Fruit fly (Drosophila melanogaster) whole organism, adult: ENCODE data around the gene CG31869.

Experiments
- CG11617 ChIP-seq: fragments of 200-800 bp; sonication (Bioruptor generic); optimal IDR thresholded peaks from 2 replicates; lab custom pipeline; 2017; ENCODE audit warnings: mild to moderate bottlenecking, missing biosample characterization, missing genetic modification reagents, missing genetic modification characterization
- CG12768 ChIP-seq: fragments of 200-800 bp; sonication (Bioruptor generic); optimal IDR thresholded peaks from 2 replicates; lab custom pipeline; 2017; ENCODE audit warnings: missing biosample characterization, missing genetic modification characterization, mild to moderate bottlenecking, moderate library complexity, missing genetic modification reagents
- CG14711 ChIP-seq: fragments of 200-800 bp; sonication (Bioruptor generic); optimal IDR thresholded peaks from 2 replicates; lab custom pipeline; 2018; ENCODE audit warnings: missing biosample characterization, mild to moderate bottlenecking, missing genetic modification characterization, moderate library complexity
- CG1620 ChIP-seq: fragments of 200-800 bp; sonication (Bioruptor generic); optimal IDR thresholded peaks from 2 replicates; lab custom pipeline; 2016; ENCODE audit warnings: missing biosample characterization, missing genetic modification characterization
- CG33017 ChIP-seq: fragments of 200-800 bp; sonication (Bioruptor generic); optimal IDR thresholded peaks from 2 replicates; lab custom pipeline; 2018; ENCODE audit warnings: missing biosample characterization, mild to moderate bottlenecking, missing genetic modification characterization, moderate library complexity
- CG5204 ChIP-seq: fragments of 200-800 bp; sonication (Bioruptor generic); optimal IDR thresholded peaks from 2 replicates; lab custom pipeline; 2016; ENCODE audit warnings: missing biosample characterization, missing genetic modification characterization
- CG7045 ChIP-seq: fragments of 200-800 bp; sonication (Bioruptor generic); optimal IDR thresholded peaks from 2 replicates; lab custom pipeline; 2017; ENCODE audit warnings: missing biosample characterization, mild to moderate bottlenecking, missing genetic modification characterization
- CG7101 ChIP-seq: fragments of 200-800 bp; sonication (Bioruptor generic); optimal IDR thresholded peaks from 2 replicates; lab custom pipeline; 2018; ENCODE audit warnings: missing biosample characterization, mild to moderate bottlenecking, missing genetic modification characterization, moderate library complexity
- Clk ChIP-seq: fragments of 200-800 bp; sonication (Bioruptor generic); optimal IDR thresholded peaks from 2 replicates; lab custom pipeline; 2017; ENCODE audit warnings: missing biosample characterization, missing genetic modification characterization
- Crg-1 ChIP-seq: fragments of 200-800 bp; sonication (Bioruptor generic); optimal IDR thresholded peaks from 2 replicates; lab custom pipeline; 2016; ENCODE audit warnings: missing biosample characterization, missing genetic modification characterization
- Hr96 ChIP-seq: fragments of 200-800 bp; sonication (Bioruptor generic); optimal IDR thresholded peaks from 2 replicates; lab custom pipeline; 2016; ENCODE audit warnings: missing biosample characterization, missing genetic modification characterization
- Mnt ChIP-seq: fragments of 200-800 bp; sonication (Bioruptor generic); optimal IDR thresholded peaks from 2 replicates; lab custom pipeline; 2016; ENCODE audit warnings: missing biosample characterization, mild to moderate bottlenecking, missing genetic modification characterization
- bab1 ChIP-seq: fragments of 200-800 bp; sonication (Bioruptor generic); optimal IDR thresholded peaks from 3 replicates; lab custom pipeline; 2019; ENCODE audit warnings: missing biosample characterization, mild to moderate bottlenecking, missing genetic modification characterization, moderate library complexity
- cic ChIP-seq: fragments of 200-800 bp; sonication (Bioruptor generic); optimal IDR thresholded peaks from 2 replicates; lab custom pipeline; 2017; ENCODE audit warnings: missing biosample characterization, mild to moderate bottlenecking, missing genetic modification characterization, moderate library complexity
- cnc ChIP-seq, 2 experiments: fragments of >200 bp; optimal IDR thresholded peaks; 2 replicates each; lab custom pipeline; 2017
- kay ChIP-seq: fragments of 200-800 bp; sonication (Bioruptor generic); peaks from one replicate; lab custom pipeline; 2016; ENCODE audit warnings: missing biosample characterization, missing genetic modification characterization, borderline replicate concordance
- ovo ChIP-seq: fragments of 200-800 bp; sonication (Bioruptor generic); optimal IDR thresholded peaks from 2 replicates; lab custom pipeline; 2016; ENCODE audit warnings: missing biosample characterization, missing genetic modification characterization
- pad ChIP-seq: fragments of 200-800 bp; sonication (Bioruptor generic); optimal IDR thresholded peaks from 3 replicates; lab custom pipeline; 2017; ENCODE audit warnings: missing biosample characterization, missing genetic modification characterization, mild to moderate bottlenecking, moderate library complexity, missing genetic modification reagents
- tj ChIP-seq: fragments of 200-800 bp; sonication (Bioruptor generic); optimal IDR thresholded peaks from 3 replicates; lab custom pipeline; 2017; ENCODE audit warnings: missing biosample characterization, mild to moderate bottlenecking, missing genetic modification characterization, moderate library complexity
- toe ChIP-seq: fragments of 200-800 bp; sonication (Bioruptor generic); optimal IDR thresholded peaks from 2 replicates; lab custom pipeline; 2016; ENCODE audit warnings: missing biosample characterization, missing genetic modification characterization

The CG31869 gene

dm6 chr2L:10781252-10781651, 19.7 kb downstream of the CG31869 start:
- TF ChIP-seq pad (GFP tag; lab: Kevin White, UChicago) (no peak), CG5204 (no peak), cnc (optimal IDR thresholded peaks at IDR 0.05; lab: Kevin White, UChicago) (no peak), CG1620 (no peak), CG7045 (GFP tag; lab: Kevin White, UChicago) (no peak), CG14711 (tag; lab: Kevin White, UChicago) (no peak), bab1 (no peak), Hr96 (GFP tag; lab: Kevin White, UChicago) (no peak), CG33017 (no peak), Mnt (no peak), tj (no peak), cic (GFP tag; lab: Kevin White, UChicago) (no peak), ovo (GFP tag; lab: Kevin White, UChicago) (no peak), CG7101 (tag; lab: Kevin White, UChicago) (no peak), Clk (GFP tag; lab: Kevin White, UChicago) (no peak)

DNA sequence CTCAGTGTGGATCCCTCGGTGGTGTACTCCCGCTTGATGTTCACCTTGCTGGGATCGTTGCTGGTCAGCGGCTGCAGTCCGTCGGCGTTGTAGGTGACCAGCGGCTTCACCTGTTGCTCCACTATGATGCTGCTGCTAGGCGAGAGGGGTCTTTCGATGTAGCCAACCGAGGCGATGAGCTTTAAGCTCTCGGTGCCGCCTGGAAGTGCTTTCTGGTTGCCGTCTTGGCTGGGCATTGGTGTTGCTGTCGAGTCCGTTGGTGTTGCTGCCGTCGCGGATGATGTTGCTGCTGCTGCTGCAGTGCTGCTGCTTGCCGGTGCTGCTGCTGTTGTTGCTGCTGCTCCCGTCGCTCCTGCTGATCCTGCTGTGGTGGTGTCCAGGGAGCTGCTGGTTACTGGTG, 26.9 kb downstream of the CG31869 start:
- TF ChIP-seq CG12768 (GFP tag; lab: Kevin White, UChicago) (no peak), CG11617 (GFP tag; lab: Kevin White, UChicago) (no peak), CG5204 (no peak), Hr96 (GFP tag; lab: Kevin White, UChicago) (no peak), CG7045 (GFP tag; lab: Kevin White, UChicago) (no peak), CG1620 (no peak), cic (GFP tag; lab: Kevin White, UChicago) (no peak), Mnt (no peak), tj (no peak), Crg-1 (no peak), CG7101 (tag; lab: Kevin White, UChicago) (no peak), ovo (GFP tag; lab: Kevin White, UChicago) (no peak)

- TF ChIP-seq toe (GFP tag; lab: Kevin White, UChicago) (no peak), CG33017 (no peak), bab1 (no peak), kay (no peak), Mnt (no peak), tj (no peak), pad (GFP tag; lab: Kevin White, UChicago) (no peak)
Measured at dm6 chr2L:10770568-10770967, 30.3 kb downstream of the CG31869 start, which contains the start of gene CG17127. TSS of gene CG17127 (plus strand) at chr2L:10770868.

DNA sequence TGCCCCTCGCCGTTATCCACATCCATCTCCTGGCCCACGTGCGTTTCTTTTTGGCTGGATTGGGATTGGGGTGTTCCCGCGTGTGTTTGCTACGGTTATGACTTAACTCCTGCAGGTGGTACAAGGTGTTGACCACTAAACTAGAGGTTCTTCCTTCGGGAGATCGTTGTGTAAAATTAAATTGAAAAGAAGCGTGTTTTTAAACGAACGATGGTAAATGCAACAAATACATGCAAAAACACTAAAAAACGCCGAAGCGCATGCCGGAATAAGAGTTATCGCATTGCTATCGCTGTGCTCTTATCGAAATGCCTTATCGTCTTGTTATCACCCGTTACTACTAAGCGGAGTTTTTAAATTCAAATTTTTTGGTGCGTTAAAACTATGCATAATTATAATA, 31.2 kb downstream of the CG31869 start, which contains the start of gene CG6724:
Gene CG6724 (minus strand): TSS at position 245 of the 400 bp plus-strand sequence.
- no peak for TF ChIP-seq toe (GFP tag; lab: Kevin White, UChicago)
- TF ChIP-seq CG5204, result no peak
- no peak for TF ChIP-seq CG14711 (tag; lab: Kevin White, UChicago)
- TF ChIP-seq CG12768 (GFP tag; lab: Kevin White, UChicago), result no peak
- no peak for TF ChIP-seq kay
- TF ChIP-seq ovo (GFP tag; lab: Kevin White, UChicago), result no peak
- peak; percentile 16 for TF ChIP-seq bab1
- TF ChIP-seq Mnt, result peak; percentile 96
- no peak for TF ChIP-seq cnc (optimal IDR thresholded peaks at IDR 0.05; lab: Kevin White, UChicago)
- TF ChIP-seq Crg-1, result no peak
- TF ChIP-seq CG7045 (GFP tag; lab: Kevin White, UChicago), result no peak
- no peak for TF ChIP-seq tj

DNA sequence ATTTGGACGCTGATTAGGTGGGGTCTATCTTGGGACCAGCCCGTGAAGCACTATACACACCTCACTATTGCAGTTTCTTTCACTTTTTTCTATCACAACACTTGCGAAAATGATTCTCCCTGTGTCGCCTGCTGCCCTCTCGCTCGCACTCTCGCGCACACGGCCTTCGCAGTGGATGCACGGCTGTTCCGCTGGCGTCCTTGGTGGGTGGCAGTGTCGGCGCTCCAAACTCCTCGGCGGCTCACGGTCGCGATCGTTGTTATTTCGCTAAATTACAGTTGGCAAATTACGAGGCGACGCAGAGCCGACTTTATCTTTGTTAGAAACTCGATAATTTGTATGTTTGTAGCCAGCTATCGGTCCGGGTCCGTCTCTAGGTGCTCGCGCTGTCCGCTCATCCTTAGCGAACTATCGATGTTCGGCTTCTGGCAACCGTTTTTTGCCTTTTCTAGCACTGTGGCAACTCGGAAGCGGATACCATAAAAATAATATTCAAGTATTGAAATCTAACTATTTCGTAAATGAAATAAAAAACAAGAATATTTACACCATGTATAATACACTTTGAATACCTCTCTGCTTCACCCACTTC, 33.2 kb downstream of the CG31869 start, which contains the start of gene Ubc2:
Gene Ubc2 (minus strand): TSS at position 410 of the 592 bp plus-strand sequence.
- TF ChIP-seq CG5204, result no peak
- no peak for TF ChIP-seq CG7101 (tag; lab: Kevin White, UChicago)
- TF ChIP-seq CG7045 (GFP tag; lab: Kevin White, UChicago), result no peak
- TF ChIP-seq CG14711 (tag; lab: Kevin White, UChicago), result peak; percentile 32
- no peak for TF ChIP-seq toe (GFP tag; lab: Kevin White, UChicago)
- TF ChIP-seq bab1, result peak; percentile 59
- no peak for TF ChIP-seq Clk (GFP tag; lab: Kevin White, UChicago)
- peak; percentile 21 for TF ChIP-seq Hr96 (GFP tag; lab: Kevin White, UChicago)
- TF ChIP-seq Mnt, result peak; percentile 47
- TF ChIP-seq CG33017, result peak; percentile 3
- peak; percentile 24 for TF ChIP-seq CG1620

dm6 chr2L:10760422-10761166, 40.3 kb downstream of the CG31869 start, which contains the start of gene CG6495:
TSS of gene CG6495 (plus strand) at chr2L:10761116.
- no peak for TF ChIP-seq CG5204
- TF ChIP-seq Crg-1, result no peak
- TF ChIP-seq CG33017, result peak; percentile 44
- no peak for TF ChIP-seq pad (GFP tag; lab: Kevin White, UChicago)
- TF ChIP-seq cic (GFP tag; lab: Kevin White, UChicago), result no peak
- TF ChIP-seq CG12768 (GFP tag; lab: Kevin White, UChicago), result peak; percentile 10
- no peak for TF ChIP-seq bab1
- TF ChIP-seq Clk (GFP tag; lab: Kevin White, UChicago), result no peak
- TF ChIP-seq CG7045 (GFP tag; lab: Kevin White, UChicago), result no peak
- TF ChIP-seq CG1620, result no peak
- no peak for TF ChIP-seq CG14711 (tag; lab: Kevin White, UChicago)
- TF ChIP-seq tj, result peak; percentile 8
- no peak for TF ChIP-seq kay
- no peak for TF ChIP-seq cnc (optimal IDR thresholded peaks at IDR 0.05; lab: Kevin White, UChicago)
